Fruit fly (Drosophila melanogaster): ENCODE measurements around the gene exex.

dm6 chr3L:7952978-7953377 lies 5.0 kb downstream of the exex start:
- no peak for TF ChIP-seq Pif1B (GFP tag; optimal IDR thresholded peaks at IDR 0.05)
- no peak for TF ChIP-seq CG17806 (tag; optimal IDR thresholded peaks at IDR 0.05)
- TF ChIP-seq CG8301 (tag; optimal IDR thresholded peaks at IDR 0.05): no peak
- TF ChIP-seq CG34367 (tag; optimal IDR thresholded peaks at IDR 0.05): no peak
- TF ChIP-seq D1 (tag; optimal IDR thresholded peaks at IDR 0.05): no peak
